Fruit fly (Drosophila melanogaster) ovary, adult (tissue): ENCODE results near the gene CG3309.

Experiments
- CG17801 ChIP-seq: fragments of 200-800 bp; optimal IDR thresholded peaks from 2 replicates; lab custom pipeline; 2019; ENCODE audit warnings: missing biosample characterization, mild to moderate bottlenecking, missing genetic modification characterization, moderate library complexity; ENCODE audit not compliant: partially characterized antibody

The CG3309 gene

dm6 chrX:5311838-5312339 lies 17.3 kb downstream of the CG3309 start, which contains the start of the genes TrxT and dhd:
TrxT (minus strand) TSS chrX:5311888.
dhd (plus strand) TSS chrX:5312171.
- TF ChIP-seq CG17801 (GFP tag; lab: Kevin White, UChicago), result peak; percentile 9

- peak; percentile 28 for TF ChIP-seq CG17801 (GFP tag; lab: Kevin White, UChicago)
Observed at dm6 chrX:5308963-5309362, 20.2 kb downstream of the CG3309 start, which contains the start of the genes Cdk7 and snf. Cdk7 (minus strand) TSS chrX:5308983. snf (plus strand) TSS chrX:5309242.

- TF ChIP-seq CG17801 (GFP tag; lab: Kevin White, UChicago), result no peak
Observed at dm6 chrX:5307317-5307716, 21.8 kb downstream of the CG3309 start, which contains the start of gene CG17764. CG17764 (minus strand) TSS chrX:5307417.

dm6 chrX:5305591-5305990 lies 23.6 kb downstream of the CG3309 start, which contains the start of gene CG3323:
CG3323 (minus strand) TSS chrX:5305691.
- no peak for TF ChIP-seq CG17801 (GFP tag; lab: Kevin White, UChicago)

dm6 chrX:5300623-5301283 lies 28.4 kb downstream of the CG3309 start:
- TF ChIP-seq CG17801 (GFP tag; lab: Kevin White, UChicago), result no peak

dm6 chrX:5299957-5300356 lies 29.2 kb downstream of the CG3309 start:
- TF ChIP-seq CG17801 (GFP tag; lab: Kevin White, UChicago), result no peak

- no peak for TF ChIP-seq CG17801 (GFP tag; lab: Kevin White, UChicago)
Observed at dm6 chrX:5295766-5296165, 33.4 kb downstream of the CG3309 start, which contains the start of gene CG42749. CG42749 (plus strand) TSS chrX:5296066.

dm6 chrX:5293141-5293540 lies 36.0 kb downstream of the CG3309 start:
- TF ChIP-seq CG17801 (GFP tag; lab: Kevin White, UChicago), result no peak

- TF ChIP-seq CG17801 (GFP tag; lab: Kevin White, UChicago), result no peak
Observed at dm6 chrX:5289692-5290091, 39.5 kb downstream of the CG3309 start.

- TF ChIP-seq CG17801 (GFP tag; lab: Kevin White, UChicago), result no peak
Observed at dm6 chrX:5286513-5286912, 42.6 kb downstream of the CG3309 start.

dm6 chrX:5285835-5286234 lies 43.3 kb downstream of the CG3309 start:
- TF ChIP-seq CG17801 (GFP tag; lab: Kevin White, UChicago), result no peak
